Fruit fly (Drosophila melanogaster) whole organism: ENCODE data around the gene Pitslre.

Source experiments
- CG8478 ChIP-seq: fragments of >200 bp; optimal IDR thresholded peaks from 2 replicates; lab custom pipeline; 2018; ENCODE audit warnings: inconsistent platforms
- Dll ChIP-seq: fragments of >200 bp; optimal IDR thresholded peaks from 2 replicates; lab custom pipeline; 2017
- EcR ChIP-seq, 2 experiments: fragments of >200 bp; optimal IDR thresholded peaks; 2 replicates each; lab custom pipeline; 2017; ENCODE audit warnings: missing biosample characterization in 2 of 2, missing genetic modification characterization in 2 of 2, missing genetic modification reagents in 2 of 2
- pan ChIP-seq: fragments of >200 bp; optimal IDR thresholded peaks from 2 replicates; lab custom pipeline; 2017
- psq ChIP-seq: fragments of >200 bp; optimal IDR thresholded peaks from 2 replicates; lab custom pipeline; 2017
- usp ChIP-seq: fragments of >200 bp; optimal IDR thresholded peaks from 2 replicates; lab custom pipeline; 2017; ENCODE audit warnings: missing biosample characterization, missing genetic modification characterization, mixed read lengths

DNA sequence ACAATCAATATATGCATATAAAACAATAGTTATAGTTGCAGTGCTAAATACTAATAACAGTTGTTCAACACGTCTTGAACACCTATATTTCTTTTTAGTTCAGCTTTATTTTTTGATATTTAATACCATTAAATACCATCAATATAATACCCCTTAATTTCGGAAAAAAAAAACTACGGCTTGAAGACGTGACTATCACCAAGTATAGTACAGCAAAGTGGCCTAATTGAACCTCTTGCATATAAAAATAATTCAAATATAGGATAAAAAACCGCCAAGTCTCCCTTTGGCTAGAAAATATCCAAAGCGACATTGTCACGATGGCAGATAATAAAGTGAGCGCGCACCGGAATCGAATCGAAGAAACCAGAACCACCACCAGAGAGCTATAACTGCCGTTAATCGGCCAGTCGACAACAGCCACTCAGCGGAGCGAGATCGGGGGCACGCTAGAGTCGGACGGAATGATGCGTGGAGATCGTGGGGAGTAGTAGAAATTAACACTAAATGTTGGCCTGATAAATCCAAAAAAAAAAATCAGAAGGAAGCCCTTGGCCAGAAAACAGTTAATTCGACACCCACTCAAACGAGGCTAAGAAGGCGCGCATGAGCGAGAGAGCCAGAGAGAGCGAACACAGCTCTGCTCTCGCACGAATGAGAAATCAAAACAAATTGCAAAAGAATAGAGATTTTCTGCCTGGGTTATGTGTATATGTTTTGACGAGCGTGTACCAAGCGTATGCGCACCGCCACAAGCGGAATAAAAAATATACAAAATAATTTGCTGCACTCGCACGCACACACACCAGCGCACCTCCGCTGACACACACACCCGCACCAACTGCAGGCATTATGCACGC lies 13.7 kb downstream of the Pitslre start:
- TF ChIP-seq CG8478 (lab: Kevin White, UChicago) = no peak
- TF ChIP-seq pan = no peak
- TF ChIP-seq Dll (lab: Kevin White, UChicago) = peak; percentile 93
- no peak for TF ChIP-seq psq (lab: Kevin White, UChicago)
- no peak for TF ChIP-seq usp (GFP tag; lab: Kevin White, UChicago)
- TF ChIP-seq EcR (GFP tag; optimal IDR thresholded peaks at IDR 0.05; lab: Kevin White, UChicago) = no peak
